Fruit fly (Drosophila melanogaster) whole organism, embryonic: ENCODE results near the gene CG13896.

Experiments
- Aef1 ChIP-seq: fragments of 200-800 bp; sonication (Bioruptor generic); IDR thresholded peaks from 3 replicates; pipeline ENCODE4 v1.3.6; 2022; ENCODE audit warnings: missing biosample characterization, missing genetic modification characterization
- Antp ChIP-seq: fragments of 200-800 bp; sonication (Bioruptor generic); optimal IDR thresholded peaks from 3 replicates; lab custom pipeline; 2016; ENCODE audit warnings: missing biosample characterization, missing genetic modification characterization
- Asciz ChIP-seq: fragments of 200-800 bp; sonication (Bioruptor generic); optimal IDR thresholded peaks from 2 replicates; lab custom pipeline; 2017; ENCODE audit warnings: missing biosample characterization, mild to moderate bottlenecking, missing genetic modification characterization, missing genetic modification reagents
- Atf3 ChIP-seq: fragments of 200-800 bp; sonication (Bioruptor generic); optimal IDR thresholded peaks from 3 replicates; lab custom pipeline; 2016; ENCODE audit warnings: missing biosample characterization, missing genetic modification characterization
- Bdp1 ChIP-seq: fragments of 200-800 bp; sonication (Bioruptor generic); optimal IDR thresholded peaks from 3 replicates; lab custom pipeline; 2016; ENCODE audit warnings: missing biosample characterization, missing genetic modification characterization
- CG10959 ChIP-seq: fragments of 200-800 bp; sonication (Bioruptor generic); IDR thresholded peaks from 2 replicates; pipeline ENCODE4 v1.3.6; 2022; ENCODE audit warnings: missing biosample characterization, missing genetic modification characterization
- CG11456 ChIP-seq: fragments of 200-800 bp; sonication (Bioruptor generic); IDR thresholded peaks from 3 replicates; pipeline ENCODE4 v1.3.6; 2022; ENCODE audit warnings: missing biosample characterization, missing genetic modification characterization
- CG12104 ChIP-seq: fragments of 200-800 bp; sonication (Bioruptor generic); optimal IDR thresholded peaks from 3 replicates; lab custom pipeline; 2016; ENCODE audit warnings: missing biosample characterization, missing genetic modification characterization
- CG13287 ChIP-seq: fragments of 200-800 bp; sonication (Bioruptor generic); IDR thresholded peaks from 2 replicates; pipeline ENCODE4 v1.3.6; 2022; ENCODE audit warnings: missing biosample characterization, missing genetic modification characterization; ENCODE audit not compliant: partially characterized antibody
- CG13894 ChIP-seq: fragments of 200-800 bp; sonication (Bioruptor generic); optimal IDR thresholded peaks from 3 replicates; lab custom pipeline; 2018; ENCODE audit warnings: missing biosample characterization, mild to moderate bottlenecking, missing genetic modification characterization, moderate library complexity
- CG1602 ChIP-seq: fragments of 200-800 bp; sonication (Bioruptor generic); optimal IDR thresholded peaks from 3 replicates; lab custom pipeline; 2016; ENCODE audit warnings: missing biosample characterization, missing genetic modification characterization
- CG1603 ChIP-seq: fragments of 200-800 bp; sonication (Bioruptor generic); optimal IDR thresholded peaks from 2 replicates; lab custom pipeline; 2019; ENCODE audit warnings: missing biosample characterization, mild to moderate bottlenecking, missing genetic modification characterization, moderate library complexity
- CG18011 ChIP-seq: fragments of 200-800 bp; sonication (Bioruptor generic); optimal IDR thresholded peaks from 2 replicates; lab custom pipeline; 2017; ENCODE audit warnings: missing biosample characterization, missing genetic modification characterization, mild to moderate bottlenecking, moderate library complexity, missing genotype
- CG2875 ChIP-seq: fragments of 200-800 bp; sonication (Bioruptor generic); optimal IDR thresholded peaks from 2 replicates; lab custom pipeline; 2017; ENCODE audit warnings: missing biosample characterization, mild to moderate bottlenecking, missing genetic modification characterization, missing genetic modification reagents
- CG31388 ChIP-seq: fragments of 200-800 bp; sonication (Bioruptor generic); optimal IDR thresholded peaks from 2 replicates; lab custom pipeline; 2016; ENCODE audit warnings: missing biosample characterization, missing genetic modification characterization
- CG3726 ChIP-seq: fragments of 200-800 bp; sonication (Bioruptor generic); IDR thresholded peaks from 3 replicates; pipeline ENCODE4, ENCODE4 v1.3.6; 2022; ENCODE audit warnings: missing biosample characterization, missing genetic modification characterization
- CG4404 ChIP-seq: fragments of 200-800 bp; sonication (Bioruptor generic); IDR thresholded peaks from 2 replicates; pipeline ENCODE4 v1.3.6; 2022; ENCODE audit warnings: missing biosample characterization, missing genetic modification characterization
- CG4424 ChIP-seq: fragments of 200-800 bp; sonication (Bioruptor generic); optimal IDR thresholded peaks from 3 replicates; lab custom pipeline; 2016; ENCODE audit warnings: missing biosample characterization, missing genetic modification characterization
- CG6813 ChIP-seq: fragments of 200-800 bp; sonication (Bioruptor generic); optimal IDR thresholded peaks from 2 replicates; lab custom pipeline; 2017; ENCODE audit warnings: missing biosample characterization, missing genetic modification characterization, mild to moderate bottlenecking, moderate library complexity, missing genetic modification reagents
- CG7372 ChIP-seq: fragments of 200-800 bp; sonication (Bioruptor generic); IDR thresholded peaks from 2 replicates; pipeline ENCODE4 v1.3.6; 2022; ENCODE audit warnings: missing biosample characterization, missing genetic modification characterization
- CG7839 ChIP-seq: fragments of 200-800 bp; sonication (Bioruptor generic); optimal IDR thresholded peaks from 3 replicates; lab custom pipeline; 2018; ENCODE audit warnings: missing biosample characterization, mild to moderate bottlenecking, missing genetic modification characterization, moderate library complexity
- CG7928 ChIP-seq: fragments of 200-800 bp; sonication (Bioruptor generic); optimal IDR thresholded peaks from 2 replicates; lab custom pipeline; 2017; ENCODE audit warnings: missing biosample characterization, mild to moderate bottlenecking, missing genetic modification characterization
- CG7987 ChIP-seq: fragments of 200-800 bp; sonication (Bioruptor generic); optimal IDR thresholded peaks from 2 replicates; lab custom pipeline; 2018; ENCODE audit warnings: missing biosample characterization, mild to moderate bottlenecking, missing genetic modification characterization, moderate library complexity
- CG8388 ChIP-seq: fragments of 200-800 bp; sonication (Bioruptor generic); optimal IDR thresholded peaks from 2 replicates; lab custom pipeline; 2019; ENCODE audit warnings: missing biosample characterization, mild to moderate bottlenecking, missing genetic modification characterization, moderate library complexity
- CTCF ChIP-seq: fragments of 200-800 bp; sonication (Bioruptor generic); optimal IDR thresholded peaks from 2 replicates; lab custom pipeline; 2017; ENCODE audit warnings: missing biosample characterization, mild to moderate bottlenecking, missing genetic modification characterization, moderate library complexity
- Deaf1 ChIP-seq: fragments of 200-800 bp; optimal IDR thresholded peaks from 3 replicates; lab custom pipeline; 2019; ENCODE audit warnings: missing biosample characterization, mild to moderate bottlenecking, missing genetic modification characterization, moderate library complexity
- Dek ChIP-seq: fragments of 200-800 bp; sonication (Bioruptor generic); optimal IDR thresholded peaks from 3 replicates; lab custom pipeline; 2019; ENCODE audit warnings: missing biosample characterization, mild to moderate bottlenecking, missing genetic modification characterization, moderate library complexity
- Dip2 ChIP-seq: fragments of 200-800 bp; sonication (Bioruptor generic); IDR thresholded peaks from 2 replicates; pipeline ENCODE4 v1.3.6; 2022; ENCODE audit warnings: missing biosample characterization, missing genetic modification characterization
- Drgx ChIP-seq: fragments of 200-800 bp; sonication (Bioruptor generic); IDR thresholded peaks from 2 replicates; pipeline ENCODE4 v1.3.6; 2022; ENCODE audit warnings: missing biosample characterization, missing genetic modification characterization
- ERR ChIP-seq: fragments of 200-800 bp; sonication (Bioruptor generic); optimal IDR thresholded peaks from 2 replicates; lab custom pipeline; 2016; ENCODE audit warnings: missing biosample characterization, missing genetic modification characterization
- Gsc ChIP-seq: fragments of 200-800 bp; sonication (Bioruptor generic); IDR thresholded peaks from 2 replicates; pipeline ENCODE4 v1.3.6; 2022; ENCODE audit warnings: missing biosample characterization, missing genetic modification characterization
- HLH54F ChIP-seq: fragments of 200-800 bp; sonication (Bioruptor generic); optimal IDR thresholded peaks from 3 replicates; lab custom pipeline; 2016; ENCODE audit warnings: missing biosample characterization, missing genetic modification characterization
- Hey ChIP-seq: fragments of 200-800 bp; sonication (Bioruptor generic); optimal IDR thresholded peaks from 3 replicates; lab custom pipeline; 2018; ENCODE audit warnings: missing biosample characterization, mild to moderate bottlenecking, missing genetic modification characterization
- NFAT ChIP-seq: fragments of 200-800 bp; sonication (Bioruptor generic); IDR thresholded peaks from 2 replicates; pipeline ENCODE4 v1.3.6; 2022; ENCODE audit warnings: missing biosample characterization, missing genetic modification characterization
- Nf-YB ChIP-seq: fragments of 200-800 bp; sonication (Bioruptor generic); optimal IDR thresholded peaks from 3 replicates; lab custom pipeline; 2019; ENCODE audit warnings: missing biosample characterization, mild to moderate bottlenecking, missing genetic modification characterization, moderate library complexity
- Sox100B ChIP-seq: fragments of 200-800 bp; sonication (Bioruptor generic); optimal IDR thresholded peaks from 3 replicates; lab custom pipeline; 2018; ENCODE audit warnings: missing biosample characterization, mild to moderate bottlenecking, missing genetic modification characterization
- ase ChIP-seq: fragments of 200-800 bp; sonication (Bioruptor generic); IDR thresholded peaks from 3 replicates; pipeline ENCODE4 v1.3.6; 2022; ENCODE audit warnings: missing biosample characterization, missing genetic modification characterization
- ash1 ChIP-seq: fragments of 200-800 bp; sonication (Bioruptor generic); optimal IDR thresholded peaks from 2 replicates; lab custom pipeline; 2018; ENCODE audit warnings: missing biosample characterization, mild to moderate bottlenecking, missing genetic modification characterization
- bbx ChIP-seq: fragments of 200-800 bp; sonication (Bioruptor generic); IDR thresholded peaks from 2 replicates; pipeline ENCODE4 v1.3.6; 2022; ENCODE audit warnings: missing biosample characterization, missing genetic modification characterization; ENCODE audit not compliant: partially characterized antibody
- cad ChIP-seq: fragments of >200 bp; optimal IDR thresholded peaks from 2 replicates; lab custom pipeline; 2017; ENCODE audit warnings: missing biosample characterization, missing genetic modification characterization
- fru ChIP-seq: fragments of >200 bp; optimal IDR thresholded peaks from 2 replicates; lab custom pipeline; 2017
- ftz-f1 ChIP-seq: fragments of 200-800 bp; sonication (Bioruptor generic); optimal IDR thresholded peaks from 2 replicates; lab custom pipeline; 2016; ENCODE audit warnings: missing biosample characterization, missing genetic modification characterization
- gcm2 ChIP-seq: fragments of 200-800 bp; sonication (Bioruptor generic); optimal IDR thresholded peaks from 2 replicates; lab custom pipeline; 2016; ENCODE audit warnings: missing biosample characterization, missing genetic modification characterization
- peb ChIP-seq: fragments of 200-800 bp; sonication (Bioruptor generic); IDR thresholded peaks from 2 replicates; pipeline ENCODE4 v1.3.6; 2022; ENCODE audit warnings: missing biosample characterization, missing genetic modification characterization
- pros ChIP-seq: fragments of 200-800 bp; sonication (Bioruptor generic); optimal IDR thresholded peaks from 3 replicates; lab custom pipeline; 2019; ENCODE audit warnings: missing biosample characterization, mild to moderate bottlenecking, missing genetic modification characterization, moderate library complexity
- rib ChIP-seq: fragments of 200-800 bp; sonication (Bioruptor generic); IDR thresholded peaks from 2 replicates; pipeline ENCODE4 v1.3.6; 2022; ENCODE audit warnings: missing biosample characterization, missing genetic modification characterization
- sd ChIP-seq: fragments of 200-800 bp; sonication (Bioruptor generic); optimal IDR thresholded peaks from 3 replicates; lab custom pipeline; 2018; ENCODE audit warnings: missing biosample characterization, mild to moderate bottlenecking, missing genetic modification characterization, moderate library complexity
- sr ChIP-seq: fragments of 200-800 bp; sonication (Bioruptor generic); IDR thresholded peaks from 3 replicates; pipeline ENCODE4 v1.3.6; 2022; ENCODE audit warnings: missing biosample characterization, missing genetic modification characterization
- tgo ChIP-seq: fragments of 200-800 bp; sonication (Bioruptor generic); IDR thresholded peaks from 3 replicates; pipeline ENCODE4 v1.3.6; 2022; ENCODE audit warnings: missing biosample characterization, missing genetic modification characterization
- toy ChIP-seq: fragments of 200-800 bp; sonication (Bioruptor generic); IDR thresholded peaks from 2 replicates; pipeline ENCODE4 v1.3.6; 2022; ENCODE audit warnings: missing biosample characterization, missing genetic modification characterization
- z ChIP-seq: fragments of 200-800 bp; sonication (Bioruptor generic); IDR thresholded peaks from 3 replicates; pipeline ENCODE4 v1.3.6; 2022; ENCODE audit warnings: missing biosample characterization, missing genetic modification characterization
- zen ChIP-seq: fragments of 200-800 bp; sonication (Bioruptor generic); optimal IDR thresholded peaks from 3 replicates; lab custom pipeline; 2018; ENCODE audit warnings: missing biosample characterization, mild to moderate bottlenecking, missing genetic modification characterization, moderate library complexity

Gene CG13896

DNA sequence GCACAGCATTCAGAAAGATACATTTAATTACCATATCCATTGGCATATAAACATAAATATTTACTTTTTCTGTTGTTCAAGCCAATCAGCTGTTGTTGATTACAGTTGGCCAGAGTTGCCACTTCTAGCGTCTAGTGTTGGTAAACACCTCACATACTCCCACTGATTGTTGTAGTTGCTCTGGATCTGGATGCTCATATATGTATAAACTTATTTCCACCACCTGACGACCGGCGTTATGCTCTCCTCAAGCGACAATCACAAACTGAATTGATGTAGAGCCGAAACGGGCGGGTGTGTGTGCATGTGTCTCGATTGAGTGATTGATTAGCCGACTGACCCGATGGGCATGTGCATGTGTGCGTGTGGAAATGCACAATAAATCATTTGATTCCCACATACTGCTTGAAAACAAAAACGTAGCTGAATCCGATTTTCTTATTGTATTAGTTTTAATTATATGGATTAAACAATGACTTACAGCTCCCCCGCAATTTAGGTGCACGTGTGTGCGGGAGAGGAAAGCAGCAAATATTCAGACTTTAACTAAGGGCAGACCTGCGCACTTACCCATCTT, 29.8 kb downstream of the CG13896 start (continued):
- peak; percentile 39 for TF ChIP-seq Asciz
- TF ChIP-seq ash1 (GFP tag; lab: Kevin White, UChicago) = no peak
- no peak for TF ChIP-seq fru
- TF ChIP-seq CG13287 = peak; percentile 48; the same call in 1 of the 2 replicates
- peak; percentile 9 for TF ChIP-seq CG7987 (GFP tag; lab: Kevin White, UChicago)
- peak; percentile 76 for TF ChIP-seq CG1603 (tag; lab: Kevin White, UChicago)
- peak; percentile 64 for TF ChIP-seq bbx
- peak; percentile 20 for TF ChIP-seq CG7839
- TF ChIP-seq Nf-YB = peak; percentile 28
- TF ChIP-seq CG4424 (GFP tag; lab: Kevin White, UChicago) = peak; percentile 27
- TF ChIP-seq CG12104 (GFP tag; lab: Kevin White, UChicago) = peak; percentile 27
- peak; percentile 35 for TF ChIP-seq CTCF
- TF ChIP-seq tgo (GFP tag; lab: Robert Waterston, UW) = no peak
- TF ChIP-seq rib (GFP tag; lab: Robert Waterston, UW) = no peak
- peak; percentile 45 for TF ChIP-seq CG6813 (GFP tag; lab: Kevin White, UChicago)
- no peak for TF ChIP-seq CG31388
- TF ChIP-seq Hey (tag; lab: Kevin White, UChicago) = peak; percentile 35
- TF ChIP-seq ERR (GFP tag; lab: Kevin White, UChicago) = peak; percentile 8
- peak; percentile 34 for TF ChIP-seq Deaf1 (tag; lab: Kevin White, UChicago)
- peak; percentile 54 for TF ChIP-seq zen
- peak; percentile 75 for TF ChIP-seq CG13894 (tag; lab: Kevin White, UChicago)
- peak; percentile 80 for TF ChIP-seq Aef1
- no peak for TF ChIP-seq CG7372 (GFP tag; lab: Robert Waterston, UW)
- no peak for TF ChIP-seq Bdp1
- TF ChIP-seq ftz-f1 (GFP tag; lab: Kevin White, UChicago) = peak; percentile 8
- no peak for TF ChIP-seq toy (GFP tag; lab: Robert Waterston, UW)
- TF ChIP-seq Dip2 (GFP tag; lab: Robert Waterston, UW) = no peak
- no peak for TF ChIP-seq CG10959 (GFP tag; lab: Robert Waterston, UW)
- no peak for TF ChIP-seq Gsc (GFP tag; lab: Robert Waterston, UW)
- TF ChIP-seq CG1602 (GFP tag; lab: Kevin White, UChicago) = no peak
- TF ChIP-seq Drgx (GFP tag; lab: Robert Waterston, UW) = no peak
- no peak for TF ChIP-seq CG8388 (GFP tag; lab: Kevin White, UChicago)
- TF ChIP-seq Antp = peak; percentile 29
- TF ChIP-seq gcm2 = peak; percentile 32
- no peak for TF ChIP-seq ase (GFP tag; lab: Robert Waterston, UW)
- TF ChIP-seq z (GFP tag; lab: Robert Waterston, UW) = peak; percentile 67; the same call in 2 of the 3 replicates
- TF ChIP-seq cad (GFP tag; lab: Kevin White, UChicago) = peak; percentile 33
- peak; percentile 32; the same call in 1 of the 2 replicates for TF ChIP-seq NFAT
- TF ChIP-seq CG2875 = peak; percentile 25
- peak; percentile 21 for TF ChIP-seq sd (tag; lab: Kevin White, UChicago)
- TF ChIP-seq pros (GFP tag; lab: Kevin White, UChicago) = peak; percentile 73
- TF ChIP-seq peb (GFP tag; lab: Robert Waterston, UW) = no peak
- TF ChIP-seq sr (GFP tag; lab: Robert Waterston, UW) = peak; percentile 97
- TF ChIP-seq CG11456 (GFP tag; lab: Robert Waterston, UW) = peak; percentile 64; the same call in 2 of the 3 replicates
- TF ChIP-seq Atf3 (GFP tag; lab: Kevin White, UChicago) = no peak
- TF ChIP-seq CG7928 (GFP tag; lab: Kevin White, UChicago) = no peak
- no peak for TF ChIP-seq Dek (tag; lab: Kevin White, UChicago)
- peak; percentile 32 for TF ChIP-seq CG18011 (GFP tag; lab: Kevin White, UChicago)
- peak; percentile 26 for TF ChIP-seq HLH54F (GFP tag; lab: Kevin White, UChicago)
- TF ChIP-seq CG3726 = no peak
- TF ChIP-seq CG4404 (GFP tag; lab: Robert Waterston, UW) = 0 out of 2 replicates have a peak, but pooled peaks have one; percentile 18
- no peak for TF ChIP-seq Sox100B (GFP tag; lab: Kevin White, UChicago)
